Worm (Caenorhabditis elegans): ENCODE data around the gene Y59H11AR.4.

DNA sequence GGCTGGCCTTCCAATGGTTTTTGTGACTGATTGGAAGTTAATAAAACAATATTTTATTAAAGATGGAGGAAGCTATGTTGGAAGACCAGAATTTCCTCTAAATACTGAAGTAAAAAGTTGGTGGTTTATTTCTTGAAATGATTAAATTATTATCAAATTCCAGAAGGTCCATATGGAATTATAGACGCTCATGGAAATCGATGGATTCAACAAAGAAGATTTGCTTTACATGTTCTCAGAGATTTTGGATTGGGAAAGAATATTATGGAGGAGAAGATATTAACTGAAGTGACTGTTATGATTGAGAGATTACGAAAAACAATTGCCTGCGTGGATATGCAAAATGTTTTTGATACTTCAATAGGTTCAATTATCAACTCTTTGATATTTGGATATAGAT, 14.8 kb upstream of the Y59H11AR.4 start:
- TF ChIP-seq W03F9.2 (tag; optimal IDR thresholded peaks at IDR 0.05) (no peak), him-1 (tag; optimal IDR thresholded peaks at IDR 0.05) (no peak), dao-5 (tag; optimal IDR thresholded peaks at IDR 0.05) (no peak)

All from whole organism, L4/young adult.